Worm (Caenorhabditis elegans) whole organism, L2 larva: Measurements from ENCODE around the gene sup-26.

Experiments
- R02D3.7 ChIP-seq: fragments of 150-350 bp; optimal IDR thresholded peaks from 2 replicates; lab custom pipeline; 2014; ENCODE audit warnings: missing biosample characterization, missing genetic modification characterization
- Y55F3AM.14 ChIP-seq: fragments of 200-800 bp; sonication (Bioruptor generic); optimal IDR thresholded peaks from 2 replicates; lab custom pipeline; 2018; ENCODE audit warnings: mild to moderate bottlenecking, missing genetic modification characterization, missing compliant biosample characterization
- ZK546.5 ChIP-seq: sonication (generic microtip); optimal IDR thresholded peaks from 2 replicates; lab custom pipeline; 2017; ENCODE audit warnings: missing biosample characterization, missing genetic modification characterization
- alr-1 ChIP-seq: fragments of 150-350 bp; optimal IDR thresholded peaks from 2 replicates; lab custom pipeline; 2014; ENCODE audit warnings: missing biosample characterization, missing genetic modification characterization
- ama-1 ChIP-seq: fragments of 150-350 bp; optimal IDR thresholded peaks from 2 replicates; lab custom pipeline; 2018; ENCODE audit warnings: inconsistent platforms
- blmp-1 ChIP-seq: sonication (generic microtip); optimal IDR thresholded peaks from 2 replicates; lab custom pipeline; 2017; ENCODE audit warnings: missing genetic modification characterization, mild to moderate bottlenecking, missing compliant biosample characterization, antibody characterized with exemption, moderate library complexity; ENCODE audit not compliant: insufficient read depth
- ceh-82 ChIP-seq: fragments of 150-350 bp; optimal IDR thresholded peaks from 2 replicates; lab custom pipeline; 2014; ENCODE audit warnings: missing biosample characterization, missing genetic modification characterization
- crh-2 ChIP-seq: sonication (generic microtip); optimal IDR thresholded peaks from 2 replicates; lab custom pipeline; 2017; ENCODE audit warnings: missing biosample characterization, missing genetic modification characterization
- dmd-4 ChIP-seq: sonication (generic microtip); optimal IDR thresholded peaks from 2 replicates; lab custom pipeline; 2017; ENCODE audit warnings: missing biosample characterization, missing genetic modification characterization
- egl-27 ChIP-seq: sonication (generic microtip); optimal IDR thresholded peaks from 3 replicates; lab custom pipeline; 2017; ENCODE audit warnings: missing biosample characterization, missing genetic modification reagents, missing genetic modification characterization
- fos-1 ChIP-seq: fragments of 150-350 bp; optimal IDR thresholded peaks from 2 replicates; lab custom pipeline; 2014; ENCODE audit warnings: missing biosample characterization, missing genetic modification characterization
- lsy-2 ChIP-seq, 2 experiments: fragments of 150-350 bp in 1 of 2; sonication (generic microtip) in 1 of 2; optimal IDR thresholded peaks; 2 replicates each; lab custom pipeline; 2014 to 2017; ENCODE audit warnings: missing biosample characterization in 2 of 2, missing genetic modification characterization in 2 of 2
- mab-5 ChIP-seq: fragments of 150-350 bp; optimal IDR thresholded peaks from 2 replicates; lab custom pipeline; 2014; ENCODE audit warnings: missing biosample characterization, missing genetic modification characterization
- mbf-1 ChIP-seq: sonication (generic microtip); optimal IDR thresholded peaks from 2 replicates; lab custom pipeline; 2017; ENCODE audit warnings: missing biosample characterization, missing genetic modification characterization
- mdl-1 ChIP-seq, 2 experiments: fragments of 150-350 bp in 1 of 2; sonication (generic microtip) in 1 of 2; optimal IDR thresholded peaks; 2 replicates each; lab custom pipeline; 2017; ENCODE audit warnings: missing biosample characterization in 2 of 2, missing genetic modification characterization in 2 of 2
- nhr-10 ChIP-seq: sonication (generic microtip); optimal IDR thresholded peaks from 2 replicates; lab custom pipeline; 2017; ENCODE audit warnings: missing biosample characterization, missing genetic modification characterization
- nhr-12 ChIP-seq: fragments of 150-350 bp; optimal IDR thresholded peaks from 2 replicates; lab custom pipeline; 2014; ENCODE audit warnings: missing biosample characterization, missing genetic modification characterization
- nhr-129 ChIP-seq: fragments of 150-350 bp; optimal IDR thresholded peaks from 2 replicates; lab custom pipeline; 2014; ENCODE audit warnings: missing biosample characterization, missing genetic modification characterization
- nhr-21 ChIP-seq: fragments of 150-350 bp; optimal IDR thresholded peaks from 2 replicates; lab custom pipeline; 2014; ENCODE audit warnings: missing biosample characterization, missing genetic modification characterization
- nhr-23 ChIP-seq: fragments of 150-350 bp; optimal IDR thresholded peaks from 2 replicates; lab custom pipeline; 2014; ENCODE audit warnings: missing biosample characterization, missing genetic modification reagents, missing genetic modification characterization
- nhr-237 ChIP-seq: fragments of 150-350 bp; optimal IDR thresholded peaks from 2 replicates; lab custom pipeline; 2014; ENCODE audit warnings: missing biosample characterization, missing genetic modification characterization
- nhr-25 ChIP-seq: fragments of 150-350 bp; sonication (generic microtip); optimal IDR thresholded peaks from 3 replicates; lab custom pipeline; 2014; ENCODE audit warnings: missing biosample characterization, missing genetic modification characterization
- nhr-6 ChIP-seq: fragments of 150-350 bp; optimal IDR thresholded peaks from 2 replicates; lab custom pipeline; 2014; ENCODE audit warnings: missing biosample characterization, missing genetic modification characterization
- nhr-77 ChIP-seq: fragments of 150-350 bp; optimal IDR thresholded peaks from 2 replicates; lab custom pipeline; 2014; ENCODE audit warnings: missing biosample characterization, missing genetic modification characterization
- skn-1 ChIP-seq: sonication (generic microtip); optimal IDR thresholded peaks from 2 replicates; lab custom pipeline; 2017; ENCODE audit warnings: missing biosample characterization, missing genetic modification characterization
- sma-3 ChIP-seq: sonication (generic microtip); optimal IDR thresholded peaks from 2 replicates; lab custom pipeline; 2016; ENCODE audit warnings: missing genetic modification reagents, missing genetic modification characterization, missing compliant biosample characterization
- sma-9 ChIP-seq, 2 experiments: fragments of 150-350 bp in 1 of 2; sonication (generic microtip) in 1 of 2; optimal IDR thresholded peaks; 2 replicates each; lab custom pipeline; 2014 to 2016; ENCODE audit warnings: missing genetic modification characterization in 2 of 2, mild to moderate bottlenecking in 1 of 2, missing biosample characterization in 1 of 2, missing compliant biosample characterization in 1 of 2, missing genetic modification reagents in 1 of 2, moderate library complexity in 1 of 2
- unc-39 ChIP-seq: fragments of 150-350 bp; optimal IDR thresholded peaks from 2 replicates; lab custom pipeline; 2014; ENCODE audit warnings: missing biosample characterization, missing genetic modification characterization
- zag-1 ChIP-seq: fragments of 150-350 bp; optimal IDR thresholded peaks from 2 replicates; lab custom pipeline; 2014; ENCODE audit warnings: missing biosample characterization, missing genetic modification characterization
- ztf-1 ChIP-seq: fragments of 200-800 bp; sonication (Bioruptor generic); conservative IDR thresholded peaks from 2 replicates; pipeline ENCODE4 v1.3.6; 2022; ENCODE audit warnings: missing genetic modification characterization, missing compliant biosample characterization
- ztf-11 ChIP-seq: sonication (generic microtip); optimal IDR thresholded peaks from 2 replicates; lab custom pipeline; 2017; ENCODE audit warnings: missing biosample characterization, missing genetic modification characterization

The sup-26 gene

DNA sequence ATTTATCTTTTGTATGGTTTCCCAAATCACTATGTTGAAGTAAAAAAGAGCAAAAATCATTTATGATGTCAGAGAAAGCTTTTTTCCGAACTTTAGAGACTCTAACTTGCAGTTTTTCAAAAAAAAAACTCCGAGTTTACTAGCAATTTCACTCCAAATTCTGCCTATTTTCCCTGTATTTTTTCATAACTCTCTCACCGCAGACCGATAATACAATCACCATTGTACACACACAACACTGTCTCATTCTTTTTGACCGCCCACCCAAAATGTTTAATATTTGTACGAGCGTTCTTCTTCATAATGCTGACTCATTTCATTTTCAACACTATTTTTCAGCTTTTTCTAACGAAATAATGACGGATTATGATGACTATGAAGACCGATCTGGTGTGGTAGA is 51.2 kb downstream of the sup-26 start, which contains the start of gene F43C1.5:
F43C1.5 (plus strand) TSS at position 301 of the 400 bp plus-strand sequence.
- TF ChIP-seq nhr-237, result no peak
- no peak for TF ChIP-seq nhr-129
- no peak for TF ChIP-seq ztf-11 (tag; lab: Kevin White, UChicago)
- no peak for TF ChIP-seq nhr-10 (tag; lab: Kevin White, UChicago)
- no peak for TF ChIP-seq nhr-12 (tag; lab: Kevin White, UChicago)
- no peak for TF ChIP-seq mab-5 (tag; lab: Kevin White, UChicago)
- TF ChIP-seq nhr-21 (tag; lab: Kevin White, UChicago), result no peak
- no peak for TF ChIP-seq mbf-1 (tag; lab: Kevin White, UChicago)
- no peak for TF ChIP-seq unc-39
- no peak for TF ChIP-seq sma-9 (GFP tag; optimal IDR thresholded peaks at IDR 0.05; lab: Kevin White, UChicago)
- TF ChIP-seq sma-9 (tag; optimal IDR thresholded peaks at IDR 0.05; lab: Kevin White, UChicago), result no peak
- no peak for TF ChIP-seq Y55F3AM.14 (GFP tag; lab: Kevin White, UChicago)
- no peak for TF ChIP-seq nhr-23 (tag; lab: Kevin White, UChicago)
- TF ChIP-seq blmp-1 (tag; lab: Kevin White, UChicago), result no peak
- TF ChIP-seq crh-2 (tag; lab: Kevin White, UChicago), result no peak
- TF ChIP-seq ceh-82 (tag; lab: Kevin White, UChicago), result no peak
- TF ChIP-seq R02D3.7, result no peak
- no peak for TF ChIP-seq lsy-2 (tag; optimal IDR thresholded peaks at IDR 0.05; lab: Kevin White, UChicago)
- TF ChIP-seq ztf-1 (GFP tag; lab: Robert Waterston, UW), result no peak
- no peak for TF ChIP-seq nhr-6 (tag; lab: Kevin White, UChicago)

ce11 chrIII:4228008-4228407 is 52.0 kb downstream of the sup-26 start, which contains the start of gene mpk-1:
Gene mpk-1 (minus strand): TSS chrIII:4228108.
- no peak for TF ChIP-seq dmd-4 (tag; lab: Kevin White, UChicago)
- TF ChIP-seq sma-3, result no peak
- TF ChIP-seq sma-9 (GFP tag; optimal IDR thresholded peaks at IDR 0.05; lab: Kevin White, UChicago), result no peak
- TF ChIP-seq sma-9 (tag; optimal IDR thresholded peaks at IDR 0.05; lab: Kevin White, UChicago), result no peak
- TF ChIP-seq fos-1 (tag; lab: Kevin White, UChicago), result no peak
- no peak for TF ChIP-seq mdl-1 (tag; optimal IDR thresholded peaks at IDR 0.05; lab: Kevin White, UChicago)
- TF ChIP-seq zag-1 (tag; lab: Kevin White, UChicago), result no peak
- TF ChIP-seq nhr-10 (tag; lab: Kevin White, UChicago), result no peak
- no peak for TF ChIP-seq nhr-237
- TF ChIP-seq alr-1 (tag; lab: Kevin White, UChicago), result no peak
- TF ChIP-seq ZK546.5 (tag; lab: Kevin White, UChicago), result no peak
- no peak for TF ChIP-seq blmp-1 (tag; lab: Kevin White, UChicago)
- no peak for TF ChIP-seq ama-1 (lab: Kevin White, UChicago)
- TF ChIP-seq nhr-77, result no peak
- no peak for TF ChIP-seq R02D3.7
- no peak for TF ChIP-seq Y55F3AM.14 (GFP tag; lab: Kevin White, UChicago)
- no peak for TF ChIP-seq nhr-12 (tag; lab: Kevin White, UChicago)
- TF ChIP-seq nhr-25 (tag; lab: Kevin White, UChicago), result no peak
- no peak for TF ChIP-seq skn-1 (tag; lab: Kevin White, UChicago)

DNA sequence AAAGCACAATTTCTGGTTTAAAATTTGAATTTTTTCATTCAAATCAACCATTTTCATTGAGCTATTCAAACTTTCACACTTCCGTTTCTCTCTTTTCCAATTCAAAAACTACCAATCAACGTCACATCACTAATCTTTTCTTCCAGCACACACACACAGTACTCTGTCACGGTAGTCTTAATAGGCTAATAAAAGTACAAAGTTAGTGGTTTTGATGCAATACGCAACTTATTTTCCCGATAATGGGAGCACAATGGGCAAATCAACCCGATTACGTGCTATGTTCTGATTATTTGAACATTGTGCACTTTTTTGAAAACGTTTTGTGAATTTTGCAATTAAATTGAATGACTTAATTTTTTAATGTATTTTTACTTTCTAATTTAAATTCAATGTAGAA is 52.7 kb downstream of the sup-26 start:
- TF ChIP-seq mbf-1 (tag; lab: Kevin White, UChicago) (no peak), fos-1 (tag; lab: Kevin White, UChicago) (peak; percentile 80), nhr-21 (tag; lab: Kevin White, UChicago) (no peak), egl-27 (tag; lab: Kevin White, UChicago) (no peak)
